Fruit fly (Drosophila melanogaster): Measurements from ENCODE around the gene RhoGEF3.

RhoGEF3 gene

dm6 chr3L:350651-351228 is 73.5 kb downstream of the RhoGEF3 start (continued):
- no peak for TF ChIP-seq gfzf (GFP tag; optimal IDR thresholded peaks at IDR 0.05)
- TF ChIP-seq hth (optimal IDR thresholded peaks at IDR 0.05), result no peak
- peak; percentile 62; the same call in 1 of the 2 replicates for TF ChIP-seq dati (GFP tag; IDR thresholded peaks at IDR 0.05)
- no peak for TF ChIP-seq YL-1 (GFP tag; optimal IDR thresholded peaks at IDR 0.05)
- peak; percentile 85 for TF ChIP-seq sisA (GFP tag; IDR thresholded peaks at IDR 0.05)
- no peak for TF ChIP-seq Elba2 (GFP tag; optimal IDR thresholded peaks at IDR 0.05)
- TF ChIP-seq CG34224 (GFP tag; IDR thresholded peaks at IDR 0.05; ENCODE audit: partially characterized antibody), result no peak
- peak; percentile 52 for TF ChIP-seq zen (tag; optimal IDR thresholded peaks at IDR 0.05)
- TF ChIP-seq Adf1 (GFP tag; IDR thresholded peaks at IDR 0.05), result no peak
- no peak for TF ChIP-seq aop (GFP tag; IDR thresholded peaks at IDR 0.05)
- TF ChIP-seq ara (GFP tag; IDR thresholded peaks at IDR 0.05), result peak; percentile 70
- peak; percentile 52 for TF ChIP-seq Dad (GFP tag; optimal IDR thresholded peaks at IDR 0.05)
- TF ChIP-seq Vsx1 (GFP tag; optimal IDR thresholded peaks at IDR 0.05), result no peak
- TF ChIP-seq bowl (GFP tag; IDR thresholded peaks at IDR 0.05), result no peak
- peak; percentile 59 for TF ChIP-seq CG1647 (GFP tag; optimal IDR thresholded peaks at IDR 0.05)
- no peak for TF ChIP-seq tll (GFP tag; optimal IDR thresholded peaks at IDR 0.05)
- TF ChIP-seq MBD-R2 (GFP tag; IDR thresholded peaks at IDR 0.05), result peak; percentile 63; the same call in 1 of the 2 replicates
- peak; percentile 47 for TF ChIP-seq CG18619 (GFP tag; optimal IDR thresholded peaks at IDR 0.05)
- 0 out of 2 replicates have a peak, but pooled peaks have one; percentile 45 for TF ChIP-seq sim (GFP tag; IDR thresholded peaks at IDR 0.05)
- peak; percentile 48 for TF ChIP-seq btn (GFP tag; optimal IDR thresholded peaks at IDR 0.05)
- no peak for TF ChIP-seq MESR4 (GFP tag; optimal IDR thresholded peaks at IDR 0.05)
- TF ChIP-seq chm (GFP tag; IDR thresholded peaks at IDR 0.05), result peak; percentile 55; the same call in 1 of the 2 replicates
- TF ChIP-seq lilli (GFP tag; optimal IDR thresholded peaks at IDR 0.05), result peak; percentile 75
- 0 out of 3 replicates have a peak, but pooled peaks have one; percentile 22 for TF ChIP-seq CG2889 (GFP tag; IDR thresholded peaks at IDR 0.05)
- peak; percentile 40 for TF ChIP-seq NK7.1 (GFP tag; optimal IDR thresholded peaks at IDR 0.05)
- peak; percentile 58; the same call in 1 of the 2 replicates for TF ChIP-seq CG17612 (GFP tag; IDR thresholded peaks at IDR 0.05)
- peak; percentile 79 for TF ChIP-seq HHEX (GFP tag; optimal IDR thresholded peaks at IDR 0.05)
- peak; percentile 72 for TF ChIP-seq CG4730 (GFP tag; IDR thresholded peaks at IDR 0.05)
- TF ChIP-seq row (GFP tag; IDR thresholded peaks at IDR 0.05), result peak; percentile 88
- peak; percentile 64 to 65 for TF ChIP-seq Pdp1 (GFP tag; optimal IDR thresholded peaks at IDR 0.05)
- TF ChIP-seq wek (GFP tag; optimal IDR thresholded peaks at IDR 0.05), result no peak
- TF ChIP-seq ems (GFP tag; optimal IDR thresholded peaks at IDR 0.05), result peak; percentile 70
- TF ChIP-seq hb (GFP tag; IDR thresholded peaks at IDR 0.05; ENCODE audit: partially characterized antibody), result no peak
- TF ChIP-seq Hsf (GFP tag; optimal IDR thresholded peaks at IDR 0.05), result peak; percentile 60
- peak; percentile 83 for TF ChIP-seq CG7839 (tag; optimal IDR thresholded peaks at IDR 0.05)
- TF ChIP-seq CG30020 (tag; optimal IDR thresholded peaks at IDR 0.05), result no peak
- peak in 1 of 2 experiments; percentile 32 for TF ChIP-seq chif (GFP tag; optimal IDR thresholded peaks at IDR 0.05)
- TF ChIP-seq dm (GFP tag; optimal IDR thresholded peaks at IDR 0.05), result peak; percentile 22
- peak; percentile 72 for TF ChIP-seq Xbp1 (GFP tag; optimal IDR thresholded peaks at IDR 0.05)
- no peak for TF ChIP-seq eve (GFP tag; optimal IDR thresholded peaks at IDR 0.05)
- peak; percentile 84 for TF ChIP-seq Ets65A (GFP tag)
- TF ChIP-seq crol (GFP tag; IDR thresholded peaks at IDR 0.05), result no peak
- TF ChIP-seq toy (GFP tag; IDR thresholded peaks at IDR 0.05), result peak; percentile 56; the same call in 1 of the 2 replicates
- peak; percentile 64 for TF ChIP-seq Dek (tag; optimal IDR thresholded peaks at IDR 0.05)
- TF ChIP-seq CG13287 (GFP tag; IDR thresholded peaks at IDR 0.05; ENCODE audit: partially characterized antibody), result no peak
- no peak for TF ChIP-seq CG1832 (GFP tag; optimal IDR thresholded peaks at IDR 0.05)
- no peak for TF ChIP-seq CG6791 (GFP tag; IDR thresholded peaks at IDR 0.05; ENCODE audit: partially characterized antibody)
- TF ChIP-seq ftz-f1 (GFP tag; optimal IDR thresholded peaks at IDR 0.05), result no peak
- TF ChIP-seq fru (optimal IDR thresholded peaks at IDR 0.05), result no peak
- TF ChIP-seq CG15601 (tag; optimal IDR thresholded peaks at IDR 0.05), result no peak

Data from whole organism, embryonic.